Fruit fly (Drosophila melanogaster): ENCODE measurements around the gene CG42740.
A peak's percentile ranks its signal among the peaks of the same experiment; 100 is the strongest.

The CG42740 gene

DNA sequence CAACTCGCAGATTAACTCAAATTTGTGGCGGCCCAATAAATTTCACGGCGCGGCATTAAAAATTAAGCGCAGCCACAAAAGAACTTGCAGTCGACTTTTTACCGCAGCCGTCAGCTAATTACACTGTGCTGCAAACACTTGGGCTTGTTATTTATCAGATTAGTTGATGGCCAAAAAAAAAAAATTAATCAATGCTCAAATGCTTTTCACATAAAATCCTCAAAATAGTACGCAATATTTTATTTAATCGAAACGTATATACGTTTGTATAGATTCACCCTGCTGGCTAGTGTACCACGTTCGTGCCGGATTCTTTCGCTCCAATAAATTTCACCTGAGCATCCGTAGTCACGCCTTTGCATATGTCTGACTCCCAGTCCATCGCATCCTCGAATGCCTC is 9.0 kb downstream of the CG42740 start (continued):
- TF ChIP-seq CG18764 (GFP tag; optimal IDR thresholded peaks at IDR 0.05) (peak; percentile 44), cato (GFP tag; optimal IDR thresholded peaks at IDR 0.05; ENCODE audit: borderline replicate concordance) (peak; percentile 47), CG12942 (GFP tag; optimal IDR thresholded peaks at IDR 0.05) (peak; percentile 28), Blimp-1 (GFP tag; optimal IDR thresholded peaks at IDR 0.05) (peak; percentile 72), Eip74EF (GFP tag; optimal IDR thresholded peaks at IDR 0.05) (peak in 1 of 2 experiments; percentile 29), CG17829 (tag; optimal IDR thresholded peaks at IDR 0.05) (peak; percentile 45), CG15601 (tag; optimal IDR thresholded peaks at IDR 0.05) (peak; percentile 22), Doc2 (GFP tag; IDR thresholded peaks at IDR 0.05) (no peak), CG30431 (GFP tag; optimal IDR thresholded peaks at IDR 0.05) (peak; percentile 23), CTCF (GFP tag; optimal IDR thresholded peaks at IDR 0.05) (peak; percentile 2), CG3407 (GFP tag; optimal IDR thresholded peaks at IDR 0.05) (no peak), ftz-f1 (GFP tag; optimal IDR thresholded peaks at IDR 0.05) (no peak), mam (GFP tag; optimal IDR thresholded peaks at IDR 0.05) (peak; percentile 46), CG6689 (GFP tag; IDR thresholded peaks at IDR 0.05) (peak; percentile 70), en (GFP tag; optimal IDR thresholded peaks at IDR 0.05) (peak; percentile 17), CG10366 (GFP tag; IDR thresholded peaks at IDR 0.05) (peak; percentile 70), TFAM (GFP tag; optimal IDR thresholded peaks at IDR 0.05) (no peak), cwo (GFP tag; optimal IDR thresholded peaks at IDR 0.05) (peak; percentile 27), pho (GFP tag; optimal IDR thresholded peaks at IDR 0.05) (no peak), Atf-2 (GFP tag; optimal IDR thresholded peaks at IDR 0.05) (peak; percentile 44), dmrt11E (tag; optimal IDR thresholded peaks at IDR 0.05) (peak; percentile 45), PHDP (tag; optimal IDR thresholded peaks at IDR 0.05) (peak; percentile 58), hth (optimal IDR thresholded peaks at IDR 0.05) (no peak), kah (GFP tag; optimal IDR thresholded peaks at IDR 0.05) (peak; percentile 1), esg (GFP tag; conservative IDR thresholded peaks at IDR 0.05) (peak; percentile 59), CG15514 (GFP tag; optimal IDR thresholded peaks at IDR 0.05) (peak; percentile 14), tio (GFP tag; optimal IDR thresholded peaks at IDR 0.05) (peak; percentile 19), ATbp (GFP tag; optimal IDR thresholded peaks at IDR 0.05) (peak; percentile 49), seq (GFP tag; IDR thresholded peaks at IDR 0.05) (0 out of 2 replicates have a peak, but pooled peaks have one; percentile 22), chm (GFP tag; IDR thresholded peaks at IDR 0.05) (0 out of 2 replicates have a peak, but pooled peaks have one; percentile 32), lab (GFP tag; optimal IDR thresholded peaks at IDR 0.05) (peak; percentile 68), ap (GFP tag; IDR thresholded peaks at IDR 0.05) (peak; percentile 63), CG2129 (GFP tag; IDR thresholded peaks at IDR 0.05; ENCODE audit: partially characterized antibody) (no peak), CG2120 (GFP tag; optimal IDR thresholded peaks at IDR 0.05) (peak; percentile 25), bsh (GFP tag; optimal IDR thresholded peaks at IDR 0.05) (peak in 1 of 2 experiments; percentile 81), chif (GFP tag; optimal IDR thresholded peaks at IDR 0.05) (peak; percentile 18 to 61), Camta (GFP tag; optimal IDR thresholded peaks at IDR 0.05) (peak; percentile 24), CG17612 (GFP tag; IDR thresholded peaks at IDR 0.05) (peak; percentile 39; the same call in 1 of the 2 replicates), CG2678 (tag; optimal IDR thresholded peaks at IDR 0.05) (peak; percentile 62), CG15269 (tag; optimal IDR thresholded peaks at IDR 0.05) (peak; percentile 47), gsb-n (tag; optimal IDR thresholded peaks at IDR 0.05) (peak; percentile 47), Elba2 (GFP tag; optimal IDR thresholded peaks at IDR 0.05) (no peak), exex (tag; optimal IDR thresholded peaks at IDR 0.05) (no peak), CG1233 (GFP tag; optimal IDR thresholded peaks at IDR 0.05) (peak; percentile 31), Asciz (GFP tag; optimal IDR thresholded peaks at IDR 0.05) (peak; percentile 52), CG14014 (GFP tag; IDR thresholded peaks at IDR 0.05) (peak; percentile 49; the same call in 1 of the 2 replicates), CG18619 (GFP tag; optimal IDR thresholded peaks at IDR 0.05) (peak; percentile 10), Nf-YA (GFP tag; IDR thresholded peaks at IDR 0.05) (no peak), lola (GFP tag; optimal IDR thresholded peaks at IDR 0.05) (peak in 1 of 3 experiments; percentile 41), ems (GFP tag; optimal IDR thresholded peaks at IDR 0.05) (peak; percentile 23)

All from whole organism, embryonic.